Fruit fly (Drosophila melanogaster) whole organism, pupa: ENCODE measurements around the gene blot.

Source experiments
- CG13204 ChIP-seq: fragments of 200-800 bp; sonication (Bioruptor generic); optimal IDR thresholded peaks from 2 replicates; lab custom pipeline; 2018; ENCODE audit warnings: missing biosample characterization, mild to moderate bottlenecking, missing genetic modification characterization, moderate library complexity
- CG14655 ChIP-seq: fragments of 200-800 bp; sonication (Bioruptor generic); optimal IDR thresholded peaks from 3 replicates; lab custom pipeline; 2017; ENCODE audit warnings: mild to moderate bottlenecking, missing biosample characterization, missing genetic modification reagents, missing genetic modification characterization
- CG17806 ChIP-seq: fragments of 200-800 bp; sonication (Bioruptor generic); optimal IDR thresholded peaks from 2 replicates; lab custom pipeline; 2018; ENCODE audit warnings: missing biosample characterization, mild to moderate bottlenecking, missing genetic modification characterization, moderate library complexity
- CG34367 ChIP-seq: fragments of 200-800 bp; sonication (Bioruptor generic); optimal IDR thresholded peaks from 2 replicates; lab custom pipeline; 2018; ENCODE audit warnings: missing biosample characterization, mild to moderate bottlenecking, missing genetic modification characterization
- CG4496 ChIP-seq: fragments of 200-800 bp; sonication (Bioruptor generic); IDR thresholded peaks from 3 replicates; pipeline ENCODE4 v1.3.6; 2022; ENCODE audit warnings: missing biosample characterization, missing genetic modification characterization
- CG8159 ChIP-seq: fragments of 200-800 bp; sonication (Bioruptor generic); optimal IDR thresholded peaks from 3 replicates; lab custom pipeline; 2018; ENCODE audit warnings: missing biosample characterization, mild to moderate bottlenecking, missing genetic modification characterization, moderate library complexity
- Ets98B ChIP-seq: fragments of 200-800 bp; sonication (Bioruptor generic); IDR thresholded peaks from 2 replicates; pipeline ENCODE4 v1.3.6; 2022; ENCODE audit warnings: missing biosample characterization, missing genetic modification characterization
- Snoo ChIP-seq: fragments of 200-800 bp; sonication (Bioruptor generic); optimal IDR thresholded peaks from 3 replicates; lab custom pipeline; 2017; ENCODE audit warnings: missing biosample characterization, mild to moderate bottlenecking, missing genetic modification characterization, inconsistent platforms
- fd96Ca ChIP-seq: fragments of 200-800 bp; sonication (Bioruptor generic); IDR thresholded peaks from 3 replicates; pipeline ENCODE4 v1.3.6; 2022; ENCODE audit warnings: missing biosample characterization, missing genetic modification characterization

dm6 chr3L:17362940-17363339 is 58.4 kb downstream of the blot start:
- TF ChIP-seq Snoo (no peak), CG14655 (no peak), CG8159 (tag; lab: Kevin White, UChicago) (no peak), CG17806 (no peak), Ets98B (no peak), CG34367 (tag; lab: Kevin White, UChicago) (no peak), CG13204 (GFP tag; lab: Kevin White, UChicago) (no peak), fd96Ca (no peak), CG4496 (GFP tag; lab: Robert Waterston, UW) (no peak)
